Worm (Caenorhabditis elegans) whole organism, young adult: Measurements from ENCODE around the gene degl-1.

Source experiments
- B0019.2 ChIP-seq: fragments of 200-800 bp; sonication (Bioruptor generic); conservative IDR thresholded peaks from 2 replicates; pipeline ENCODE4 v1.3.6; 2022; ENCODE audit warnings: missing genetic modification reagents, missing genetic modification characterization, missing compliant biosample characterization
- B0261.1 ChIP-seq: sonication (generic microtip); optimal IDR thresholded peaks from 2 replicates; lab custom pipeline; 2016; ENCODE audit warnings: mild to moderate bottlenecking, missing genetic modification characterization, moderate library complexity, missing compliant biosample characterization
- F10E7.11 ChIP-seq: sonication (generic microtip); optimal IDR thresholded peaks from 2 replicates; lab custom pipeline; 2017; ENCODE audit warnings: mild to moderate bottlenecking, missing genetic modification characterization, moderate library complexity, missing compliant biosample characterization
- F22D6.2 ChIP-seq: sonication (generic microtip); optimal IDR thresholded peaks from 2 replicates; lab custom pipeline; 2016; ENCODE audit warnings: mild to moderate bottlenecking, missing genetic modification characterization, missing compliant biosample characterization
- F23B12.7 ChIP-seq: sonication (generic microtip); optimal IDR thresholded peaks from 2 replicates; lab custom pipeline; 2017; ENCODE audit warnings: missing genetic modification characterization, mild to moderate bottlenecking, missing compliant biosample characterization, antibody characterized with exemption, moderate library complexity; ENCODE audit not compliant: insufficient read depth
- F33H1.4 ChIP-seq: fragments of 200-800 bp; sonication (Bioruptor generic); IDR thresholded peaks from 2 replicates; pipeline ENCODE4 v1.3.6; 2022; ENCODE audit warnings: missing genetic modification reagents, missing genetic modification characterization, missing compliant biosample characterization
- F37B4.10 ChIP-seq: fragments of 200-800 bp; sonication (Bioruptor generic); IDR thresholded peaks from 2 replicates; pipeline ENCODE4 v1.3.6; 2022; ENCODE audit warnings: missing genetic modification characterization, missing compliant biosample characterization
- F39B2.1 ChIP-seq: fragments of 200-800 bp; sonication (Bioruptor generic); IDR thresholded peaks from 2 replicates; pipeline ENCODE4 v1.3.6; 2022; ENCODE audit warnings: missing genetic modification reagents, missing genetic modification characterization, missing compliant biosample characterization
- T07F8.4 ChIP-seq: sonication (generic microtip); optimal IDR thresholded peaks from 2 replicates; lab custom pipeline; 2016; ENCODE audit warnings: mild to moderate bottlenecking, missing genetic modification characterization, moderate library complexity, missing compliant biosample characterization
- T26A5.8 ChIP-seq: sonication (generic microtip); optimal IDR thresholded peaks from 2 replicates; lab custom pipeline; 2016; ENCODE audit warnings: missing genetic modification characterization, missing compliant biosample characterization
- Y95B8A.8 ChIP-seq: fragments of 200-800 bp; sonication (Bioruptor generic); IDR thresholded peaks from 2 replicates; pipeline ENCODE4 v1.3.6; 2022; ENCODE audit warnings: missing genetic modification reagents, missing genetic modification characterization, missing compliant biosample characterization
- ama-1 ChIP-seq, 3 experiments: fragments of 150-350 bp in 1 of 3; sonication (generic microtip) in 2 of 3; optimal IDR thresholded peaks; 2 replicates each; lab custom pipeline; 2014 to 2018; ENCODE audit warnings: missing biosample characterization in 2 of 3, missing genetic modification characterization in 2 of 3, missing genetic modification reagents in 2 of 3
- aptf-2 ChIP-seq: fragments of 200-800 bp; sonication (Bioruptor generic); conservative IDR thresholded peaks from 2 replicates; pipeline ENCODE4 v1.3.6; 2022; ENCODE audit warnings: missing genetic modification reagents, missing genetic modification characterization, missing compliant biosample characterization
- aptf-3 ChIP-seq: fragments of 200-800 bp; sonication (Bioruptor generic); IDR thresholded peaks from 2 replicates; pipeline ENCODE4 v1.3.6; 2022; ENCODE audit warnings: missing genetic modification characterization, missing compliant biosample characterization
- attf-3 ChIP-seq: fragments of 200-800 bp; sonication (Bioruptor generic); conservative IDR thresholded peaks from 2 replicates; pipeline ENCODE4 v1.3.6; 2022; ENCODE audit warnings: missing genetic modification reagents, missing genetic modification characterization, missing compliant biosample characterization
- ccch-3 ChIP-seq: fragments of 200-800 bp; sonication (Bioruptor generic); optimal IDR thresholded peaks from 2 replicates; lab custom pipeline; 2018; ENCODE audit warnings: mild to moderate bottlenecking, missing genetic modification characterization, missing compliant biosample characterization
- ceh-100 ChIP-seq: fragments of 200-800 bp; sonication (Bioruptor generic); IDR thresholded peaks from 2 replicates; pipeline ENCODE4 v1.3.6; 2022; ENCODE audit warnings: missing genetic modification reagents, missing genetic modification characterization, missing compliant biosample characterization
- chd-7 ChIP-seq: sonication (generic microtip); optimal IDR thresholded peaks from 2 replicates; lab custom pipeline; 2016; ENCODE audit warnings: mild to moderate bottlenecking, missing genetic modification characterization, moderate library complexity, missing compliant biosample characterization
- dox-1 ChIP-seq: fragments of 200-800 bp; sonication (Bioruptor generic); IDR thresholded peaks from 2 replicates; pipeline ENCODE4 v1.3.6; 2022; ENCODE audit warnings: missing genetic modification reagents, missing genetic modification characterization, missing compliant biosample characterization
- efl-1 ChIP-seq: fragments of 150-350 bp; optimal IDR thresholded peaks from 2 replicates; lab custom pipeline; 2014; ENCODE audit warnings: missing biosample characterization, missing genetic modification reagents, missing genetic modification characterization
- egl-44 ChIP-seq: fragments of 200-800 bp; sonication (Bioruptor generic); IDR thresholded peaks from 2 replicates; pipeline ENCODE4 v1.3.6; 2022; ENCODE audit warnings: missing genetic modification reagents, missing genetic modification characterization, missing compliant biosample characterization
- fkh-3 ChIP-seq: sonication (generic microtip); optimal IDR thresholded peaks from 2 replicates; lab custom pipeline; 2016; ENCODE audit warnings: mild to moderate bottlenecking, missing genetic modification characterization, missing compliant biosample characterization
- gei-17 ChIP-seq: fragments of 200-800 bp; sonication (Bioruptor generic); optimal IDR thresholded peaks from 2 replicates; lab custom pipeline; 2018; ENCODE audit warnings: mild to moderate bottlenecking, missing genetic modification characterization, missing compliant biosample characterization
- hlh-26 ChIP-seq: fragments of 200-800 bp; sonication (Bioruptor generic); conservative IDR thresholded peaks from 2 replicates; pipeline ENCODE4 v1.3.6; 2022; ENCODE audit warnings: missing genetic modification reagents, missing genetic modification characterization, missing compliant biosample characterization
- hrde-1 ChIP-seq: sonication (generic microtip); optimal IDR thresholded peaks from 2 replicates; lab custom pipeline; 2016; ENCODE audit warnings: missing genetic modification characterization, mild to moderate bottlenecking, missing compliant biosample characterization, moderate library complexity, missing genotype, missing genetic modification reagents, borderline replicate concordance
- hsf-1 ChIP-seq: fragments of 200-800 bp; sonication (Bioruptor generic); IDR thresholded peaks from 2 replicates; pipeline ENCODE4 v1.3.6; 2022; ENCODE audit warnings: missing genetic modification reagents, missing genetic modification characterization, missing compliant biosample characterization
- let-607 ChIP-seq, 2 experiments: fragments of 200-800 bp in 1 of 2; sonication (Bioruptor generic) in 1 of 2; sonication (generic microtip) in 1 of 2; optimal IDR thresholded peaks; 2 replicates each; lab custom pipeline; 2016 to 2018; ENCODE audit warnings: mild to moderate bottlenecking in 2 of 2, missing compliant biosample characterization in 2 of 2, missing genetic modification characterization in 2 of 2, moderate library complexity in 2 of 2, missing genotype in 1 of 2
- lin-54 ChIP-seq: fragments of 200-800 bp; sonication (Bioruptor generic); optimal IDR thresholded peaks from 2 replicates; lab custom pipeline; 2018; ENCODE audit warnings: mild to moderate bottlenecking, missing genetic modification characterization, missing compliant biosample characterization
- madf-3 ChIP-seq: fragments of 200-800 bp; sonication (Bioruptor generic); IDR thresholded peaks from 2 replicates; pipeline ENCODE4 v1.3.6; 2022; ENCODE audit warnings: missing genetic modification reagents, missing genetic modification characterization, missing compliant biosample characterization
- madf-8 ChIP-seq: fragments of 200-800 bp; sonication (Bioruptor generic); conservative IDR thresholded peaks from 2 replicates; pipeline ENCODE4 v1.3.6; 2022; ENCODE audit warnings: missing genetic modification reagents, missing genetic modification characterization, missing compliant biosample characterization
- nhr-179 ChIP-seq: sonication (generic microtip); optimal IDR thresholded peaks from 2 replicates; lab custom pipeline; 2016; ENCODE audit warnings: mild to moderate bottlenecking, missing genetic modification characterization, missing compliant biosample characterization
- nhr-27 ChIP-seq: fragments of 200-800 bp; sonication (Bioruptor generic); optimal IDR thresholded peaks from 2 replicates; lab custom pipeline; 2018; ENCODE audit warnings: mild to moderate bottlenecking, missing genetic modification characterization, moderate library complexity, missing compliant biosample characterization
- nhr-90 ChIP-seq: sonication (generic microtip); optimal IDR thresholded peaks from 2 replicates; lab custom pipeline; 2016; ENCODE audit warnings: missing genotype, mild to moderate bottlenecking, missing genetic modification characterization, missing compliant biosample characterization
- pbrm-1 ChIP-seq: fragments of 200-800 bp; sonication (Bioruptor generic); IDR thresholded peaks from 2 replicates; pipeline ENCODE4 v1.3.6; 2022; ENCODE audit warnings: missing genetic modification reagents, missing genetic modification characterization, missing compliant biosample characterization
- pha-4 ChIP-seq: fragments of 150-350 bp; sonication (generic microtip); optimal IDR thresholded peaks from 2 replicates; lab custom pipeline; 2014; ENCODE audit warnings: missing biosample characterization, missing genetic modification reagents, missing genetic modification characterization
- snpc-3.4 ChIP-seq: sonication (generic microtip); optimal IDR thresholded peaks from 2 replicates; lab custom pipeline; 2017; ENCODE audit warnings: missing genetic modification characterization, mild to moderate bottlenecking, missing compliant biosample characterization, antibody characterized with exemption, moderate library complexity, missing genotype, missing genetic modification reagents
- tbp1 ChIP-seq: fragments of 200-800 bp; sonication (Bioruptor generic); optimal IDR thresholded peaks from 2 replicates; lab custom pipeline; 2018; ENCODE audit warnings: mild to moderate bottlenecking, missing genetic modification characterization, missing compliant biosample characterization
- tbx-9 ChIP-seq: sonication (generic microtip); optimal IDR thresholded peaks from 2 replicates; lab custom pipeline; 2016; ENCODE audit warnings: borderline replicate concordance, missing genetic modification characterization, inconsistent platforms, missing compliant biosample characterization
- tlf-1 ChIP-seq: fragments of 200-800 bp; sonication (Bioruptor generic); optimal IDR thresholded peaks from 2 replicates; lab custom pipeline; 2018; ENCODE audit warnings: mild to moderate bottlenecking, missing genetic modification characterization, missing compliant biosample characterization
- unc-62 ChIP-seq: fragments of 150-350 bp; optimal IDR thresholded peaks from 2 replicates; lab custom pipeline; 2014; ENCODE audit warnings: missing biosample characterization, missing genetic modification reagents, missing genetic modification characterization
- xnd-1 ChIP-seq: sonication (generic microtip); optimal IDR thresholded peaks from 2 replicates; lab custom pipeline; 2016; ENCODE audit warnings: missing genotype, missing genetic modification reagents, missing genetic modification characterization, missing compliant biosample characterization
- zim-3 ChIP-seq: sonication (generic microtip); optimal IDR thresholded peaks from 2 replicates; lab custom pipeline; 2017; ENCODE audit warnings: mild to moderate bottlenecking, missing genetic modification characterization, moderate library complexity, missing compliant biosample characterization
- ztf-26 ChIP-seq: sonication (generic microtip); optimal IDR thresholded peaks from 2 replicates; lab custom pipeline; 2017; ENCODE audit warnings: missing genetic modification characterization, missing compliant biosample characterization
- ztf-28 ChIP-seq: fragments of 200-800 bp; sonication (Bioruptor generic); IDR thresholded peaks from 2 replicates; pipeline ENCODE4 v1.3.6; 2022; ENCODE audit warnings: missing genetic modification reagents, missing genetic modification characterization, missing compliant biosample characterization

Gene degl-1

ce11 chrIV:14771325-14771724, at the start of gene degl-1:
Gene degl-1, minus strand, starts transcription at chrIV:14771425.
- TF ChIP-seq tlf-1 (GFP tag; lab: Kevin White, UChicago) (no peak), F10E7.11 (tag; lab: Kevin White, UChicago) (no peak), let-607 (tag; optimal IDR thresholded peaks at IDR 0.05; lab: Kevin White, UChicago) (no peak), T07F8.4 (tag; lab: Kevin White, UChicago) (no peak), efl-1 (GFP tag; lab: Kevin White, UChicago) (no peak), egl-44 (no peak), zim-3 (tag; lab: Kevin White, UChicago) (no peak), lin-54 (GFP tag; lab: Kevin White, UChicago) (no peak), ztf-26 (tag; lab: Kevin White, UChicago) (no peak), F22D6.2 (tag; lab: Kevin White, UChicago) (no peak), nhr-90 (no peak), chd-7 (tag; lab: Kevin White, UChicago) (no peak), gei-17 (no peak), madf-8 (no peak)

- no peak for TF ChIP-seq hrde-1 (tag; lab: Kevin White, UChicago)
- no peak for TF ChIP-seq aptf-3 (GFP tag; lab: Robert Waterston, UW)
- TF ChIP-seq T26A5.8: no peak
- no peak for TF ChIP-seq aptf-2 (GFP tag; lab: Robert Waterston, UW)
- no peak for TF ChIP-seq hlh-26 (GFP tag; lab: Robert Waterston, UW)
- no peak for TF ChIP-seq tbp1 (GFP tag; lab: Kevin White, UChicago)
- TF ChIP-seq ccch-3 (GFP tag; lab: Kevin White, UChicago): no peak
- TF ChIP-seq lin-54 (GFP tag; lab: Kevin White, UChicago): no peak
- no peak for TF ChIP-seq attf-3 (GFP tag; lab: Robert Waterston, UW)
- TF ChIP-seq pha-4 (tag; lab: Kevin White, UChicago): no peak
- no peak for TF ChIP-seq Y95B8A.8 (GFP tag; lab: Robert Waterston, UW)
- TF ChIP-seq snpc-3.4 (tag; lab: Kevin White, UChicago): no peak
- TF ChIP-seq xnd-1 (tag; lab: Kevin White, UChicago): no peak
- TF ChIP-seq chd-7 (tag; lab: Kevin White, UChicago): no peak
- TF ChIP-seq unc-62 (GFP tag; lab: Kevin White, UChicago): no peak
- no peak for TF ChIP-seq F33H1.4 (GFP tag; lab: Robert Waterston, UW)
- no peak for TF ChIP-seq tbx-9 (tag; lab: Kevin White, UChicago)
- no peak for TF ChIP-seq pbrm-1 (GFP tag; lab: Robert Waterston, UW)
Measured at ce11 chrIV:14816288-14816687, 45.1 kb upstream of the degl-1 start, which contains the start of gene Y57G11C.46. Gene Y57G11C.46, minus strand, starts transcription at chrIV:14816388.

- no peak for TF ChIP-seq nhr-179 (tag; lab: Kevin White, UChicago)
- TF ChIP-seq B0019.2 (GFP tag; lab: Robert Waterston, UW): no peak
- no peak for TF ChIP-seq fkh-3 (tag; lab: Kevin White, UChicago)
- no peak for TF ChIP-seq ama-1 (optimal IDR thresholded peaks at IDR 0.05; lab: Kevin White, UChicago)
- no peak for TF ChIP-seq ama-1 (GFP tag; optimal IDR thresholded peaks at IDR 0.05; lab: Kevin White, UChicago)
- no peak for TF ChIP-seq ztf-28 (GFP tag; lab: Robert Waterston, UW)
- no peak for TF ChIP-seq nhr-27
- no peak for TF ChIP-seq madf-3
- TF ChIP-seq aptf-2 (GFP tag; lab: Robert Waterston, UW): no peak
- TF ChIP-seq ceh-100 (GFP tag; lab: Robert Waterston, UW): no peak
- TF ChIP-seq F37B4.10: no peak
- no peak for TF ChIP-seq B0261.1
- TF ChIP-seq hsf-1 (GFP tag; lab: Robert Waterston, UW): no peak
- TF ChIP-seq egl-44: no peak
- no peak for TF ChIP-seq F39B2.1 (GFP tag; lab: Robert Waterston, UW)
- no peak for TF ChIP-seq F23B12.7 (tag; lab: Kevin White, UChicago)
- no peak for TF ChIP-seq dox-1 (GFP tag; lab: Robert Waterston, UW)
Measured at ce11 chrIV:14806903-14807302, 35.7 kb upstream of the degl-1 start, which contains the start of gene oig-5. Gene oig-5, plus strand, starts transcription at chrIV:14807203.
